Fruit fly (Drosophila melanogaster) whole organism, embryonic: Measurements from ENCODE around the gene Etl1.
A peak's percentile ranks its signal among the peaks of the same experiment; 100 is the strongest.

Experiments used
- Adf1 ChIP-seq: fragments of 200-800 bp; sonication (Bioruptor generic); IDR thresholded peaks from 2 replicates; pipeline ENCODE4 v1.3.6; 2022; ENCODE audit warnings: missing biosample characterization, missing genetic modification characterization
- CG10543 ChIP-seq: fragments of 200-800 bp; sonication (Bioruptor generic); optimal IDR thresholded peaks from 3 replicates; lab custom pipeline; 2017; ENCODE audit warnings: missing biosample characterization, mild to moderate bottlenecking, missing genetic modification characterization, moderate library complexity
- CG11560 ChIP-seq: fragments of 200-800 bp; sonication (Bioruptor generic); IDR thresholded peaks from 3 replicates; pipeline ENCODE4 v1.3.6; 2022; ENCODE audit warnings: missing biosample characterization, missing genetic modification characterization
- CG13296 ChIP-seq: fragments of 200-800 bp; sonication (Bioruptor generic); optimal IDR thresholded peaks from 3 replicates; lab custom pipeline; 2018; ENCODE audit warnings: missing biosample characterization, mild to moderate bottlenecking, missing genetic modification characterization
- CG14441 ChIP-seq: fragments of 200-800 bp; sonication (Bioruptor generic); IDR thresholded peaks from 2 replicates; pipeline ENCODE4 v1.3.6; 2022; ENCODE audit warnings: missing biosample characterization, missing genetic modification characterization
- CG14860 ChIP-seq: fragments of 200-800 bp; sonication (Bioruptor generic); IDR thresholded peaks from 3 replicates; pipeline ENCODE4 v1.3.6; 2022; ENCODE audit warnings: missing biosample characterization, missing genetic modification characterization; ENCODE audit not compliant: partially characterized antibody
- CG16815 ChIP-seq: fragments of 200-800 bp; sonication (Bioruptor generic); optimal IDR thresholded peaks from 3 replicates; lab custom pipeline; 2017; ENCODE audit warnings: missing biosample characterization, mild to moderate bottlenecking, missing genetic modification characterization
- CG18619 ChIP-seq: fragments of 200-800 bp; sonication (Bioruptor generic); optimal IDR thresholded peaks from 3 replicates; lab custom pipeline; 2017; ENCODE audit warnings: missing biosample characterization, mild to moderate bottlenecking, missing genetic modification characterization
- CG2116 ChIP-seq: fragments of 200-800 bp; sonication (Bioruptor generic); optimal IDR thresholded peaks from 3 replicates; lab custom pipeline; 2018; ENCODE audit warnings: missing biosample characterization, mild to moderate bottlenecking, missing genetic modification characterization
- CG32772 ChIP-seq: fragments of 200-800 bp; sonication (Bioruptor generic); IDR thresholded peaks from 2 replicates; pipeline ENCODE4 v1.3.6; 2022; ENCODE audit warnings: missing biosample characterization, missing genetic modification characterization
- CG34224 ChIP-seq: fragments of 200-800 bp; sonication (Bioruptor generic); IDR thresholded peaks from 3 replicates; pipeline ENCODE4 v1.3.6; 2022; ENCODE audit warnings: missing biosample characterization, missing genetic modification characterization; ENCODE audit not compliant: partially characterized antibody
- CG4730 ChIP-seq: fragments of 200-800 bp; sonication (Bioruptor generic); IDR thresholded peaks from 2 replicates; pipeline ENCODE4 v1.3.6; 2022; ENCODE audit warnings: missing biosample characterization, missing genetic modification characterization
- CG5180 ChIP-seq: fragments of 200-800 bp; sonication (Bioruptor generic); optimal IDR thresholded peaks from 3 replicates; lab custom pipeline; 2017; ENCODE audit warnings: missing biosample characterization, missing genetic modification characterization, mild to moderate bottlenecking, moderate library complexity, missing genetic modification reagents
- CG6791 ChIP-seq: fragments of 200-800 bp; sonication (Bioruptor generic); IDR thresholded peaks from 3 replicates; pipeline ENCODE4 v1.3.6; 2022; ENCODE audit warnings: missing biosample characterization, missing genetic modification characterization; ENCODE audit not compliant: partially characterized antibody
- CG6854 ChIP-seq: fragments of 200-800 bp; sonication (Bioruptor generic); optimal IDR thresholded peaks from 3 replicates; lab custom pipeline; 2017; ENCODE audit warnings: missing biosample characterization, mild to moderate bottlenecking, missing genetic modification characterization
- CG7839 ChIP-seq: fragments of 200-800 bp; sonication (Bioruptor generic); optimal IDR thresholded peaks from 3 replicates; lab custom pipeline; 2018; ENCODE audit warnings: missing biosample characterization, mild to moderate bottlenecking, missing genetic modification characterization, moderate library complexity
- CG7963 ChIP-seq: fragments of 200-800 bp; sonication (Bioruptor generic); IDR thresholded peaks from 3 replicates; pipeline ENCODE4 v1.3.6; 2022; ENCODE audit warnings: missing biosample characterization, missing genetic modification characterization; ENCODE audit not compliant: partially characterized antibody
- CG8089 ChIP-seq: fragments of 200-800 bp; sonication (Bioruptor generic); optimal IDR thresholded peaks from 3 replicates; lab custom pipeline; 2016; ENCODE audit warnings: missing biosample characterization, missing genetic modification characterization
- CG9797 ChIP-seq: fragments of 200-800 bp; sonication (Bioruptor generic); optimal IDR thresholded peaks from 3 replicates; lab custom pipeline; 2018; ENCODE audit warnings: missing biosample characterization, mild to moderate bottlenecking, missing genetic modification characterization
- Dp ChIP-seq: fragments of 200-800 bp; sonication (Bioruptor generic); optimal IDR thresholded peaks from 2 replicates; lab custom pipeline; 2018; ENCODE audit warnings: missing biosample characterization, mild to moderate bottlenecking, missing genetic modification characterization, moderate library complexity
- Dref ChIP-seq: fragments of 200-800 bp; sonication (Bioruptor generic); IDR thresholded peaks from 2 replicates; pipeline ENCODE4 v1.3.6; 2022; ENCODE audit warnings: missing biosample characterization, missing genetic modification characterization
- Drgx ChIP-seq: fragments of 200-800 bp; sonication (Bioruptor generic); IDR thresholded peaks from 2 replicates; pipeline ENCODE4 v1.3.6; 2022; ENCODE audit warnings: missing biosample characterization, missing genetic modification characterization
- E2f2 ChIP-seq: fragments of 200-800 bp; sonication (Bioruptor generic); IDR thresholded peaks from 2 replicates; pipeline ENCODE4 v1.3.6; 2022; ENCODE audit warnings: missing biosample characterization, missing genetic modification characterization
- HLH4C ChIP-seq: fragments of 200-800 bp; sonication (Bioruptor generic); IDR thresholded peaks from 3 replicates; pipeline ENCODE4 v1.3.6; 2022; ENCODE audit warnings: missing biosample characterization, missing genetic modification characterization; ENCODE audit not compliant: partially characterized antibody
- MBD-R2 ChIP-seq: fragments of 200-800 bp; sonication (Bioruptor generic); IDR thresholded peaks from 2 replicates; pipeline ENCODE4 v1.3.6; 2022; ENCODE audit warnings: missing biosample characterization, missing genetic modification characterization
- NFAT ChIP-seq: fragments of 200-800 bp; sonication (Bioruptor generic); IDR thresholded peaks from 2 replicates; pipeline ENCODE4 v1.3.6; 2022; ENCODE audit warnings: missing biosample characterization, missing genetic modification characterization
- NK7.1 ChIP-seq: fragments of 200-800 bp; sonication (Bioruptor generic); optimal IDR thresholded peaks from 3 replicates; lab custom pipeline; 2016; ENCODE audit warnings: missing biosample characterization, missing genetic modification characterization
- Nf-YB ChIP-seq: fragments of 200-800 bp; sonication (Bioruptor generic); optimal IDR thresholded peaks from 3 replicates; lab custom pipeline; 2019; ENCODE audit warnings: missing biosample characterization, mild to moderate bottlenecking, missing genetic modification characterization, moderate library complexity
- Ravus ChIP-seq: fragments of 200-800 bp; sonication (Bioruptor generic); IDR thresholded peaks from 2 replicates; pipeline ENCODE4 v1.3.6; 2022; ENCODE audit warnings: missing biosample characterization, missing genetic modification characterization
- Scr ChIP-seq: fragments of 200-800 bp; sonication (Bioruptor generic); IDR thresholded peaks from 2 replicates; pipeline ENCODE4 v1.3.6; 2022; ENCODE audit warnings: missing biosample characterization, missing genetic modification characterization; ENCODE audit not compliant: partially characterized antibody
- abd-A ChIP-seq: fragments of 200-800 bp; sonication (Bioruptor generic); optimal IDR thresholded peaks from 3 replicates; lab custom pipeline; 2019; ENCODE audit warnings: missing biosample characterization, mild to moderate bottlenecking, missing genetic modification characterization, moderate library complexity
- ara ChIP-seq: fragments of 200-800 bp; sonication (Bioruptor generic); IDR thresholded peaks from 2 replicates; pipeline ENCODE4 v1.3.6; 2022; ENCODE audit warnings: missing biosample characterization, missing genetic modification characterization
- bbx ChIP-seq: fragments of 200-800 bp; sonication (Bioruptor generic); IDR thresholded peaks from 2 replicates; pipeline ENCODE4 v1.3.6; 2022; ENCODE audit warnings: missing biosample characterization, missing genetic modification characterization; ENCODE audit not compliant: partially characterized antibody
- crp ChIP-seq, 2 experiments: fragments of 200-800 bp; sonication (Bioruptor generic); optimal IDR thresholded peaks; 2 replicates in 1 of 2; 3 replicates in 1 of 2; lab custom pipeline; 2017; ENCODE audit warnings: missing biosample characterization in 2 of 2, missing genetic modification characterization in 2 of 2, mild to moderate bottlenecking in 1 of 2, moderate library complexity in 1 of 2
- en ChIP-seq: fragments of 200-800 bp; sonication (Bioruptor generic); optimal IDR thresholded peaks from 2 replicates; lab custom pipeline; 2016; ENCODE audit warnings: missing biosample characterization, missing genetic modification characterization
- ewg ChIP-seq: fragments of 200-800 bp; sonication (Bioruptor generic); optimal IDR thresholded peaks from 3 replicates; lab custom pipeline; 2017; ENCODE audit warnings: mild to moderate bottlenecking, missing biosample characterization, missing genetic modification reagents, missing genetic modification characterization
- exex ChIP-seq: fragments of 200-800 bp; sonication (Bioruptor generic); optimal IDR thresholded peaks from 4 replicates; lab custom pipeline; 2018; ENCODE audit warnings: missing biosample characterization, mild to moderate bottlenecking, missing genetic modification characterization, moderate library complexity
- fd64A ChIP-seq: fragments of 200-800 bp; sonication (Bioruptor generic); optimal IDR thresholded peaks from 3 replicates; lab custom pipeline; 2018; ENCODE audit warnings: missing biosample characterization, mild to moderate bottlenecking, missing genetic modification characterization
- kah ChIP-seq: fragments of 200-800 bp; sonication (Bioruptor generic); optimal IDR thresholded peaks from 2 replicates; lab custom pipeline; 2018; ENCODE audit warnings: missing biosample characterization, mild to moderate bottlenecking, missing genetic modification characterization
- kni ChIP-seq: fragments of 200-800 bp; sonication (Bioruptor generic); optimal IDR thresholded peaks from 3 replicates; lab custom pipeline; 2017; ENCODE audit warnings: mild to moderate bottlenecking, missing biosample characterization, missing genetic modification reagents, missing genetic modification characterization
- nerfin-2 ChIP-seq: fragments of 200-800 bp; sonication (Bioruptor generic); IDR thresholded peaks from 2 replicates; pipeline ENCODE4 v1.3.6; 2022; ENCODE audit warnings: missing biosample characterization, missing genetic modification characterization; ENCODE audit not compliant: partially characterized antibody
- pfk ChIP-seq: fragments of 200-800 bp; sonication (Bioruptor generic); optimal IDR thresholded peaks from 2 replicates; lab custom pipeline; 2018; ENCODE audit warnings: missing biosample characterization, mild to moderate bottlenecking, missing genetic modification characterization, moderate library complexity
- pzg ChIP-seq: fragments of 200-800 bp; sonication (Bioruptor generic); optimal IDR thresholded peaks from 3 replicates; lab custom pipeline; 2018; ENCODE audit warnings: missing biosample characterization, mild to moderate bottlenecking, missing genetic modification characterization, moderate library complexity
- sc ChIP-seq, 3 experiments: fragments of >200 bp in 2 of 3; fragments of 200-800 bp in 1 of 3; sonication (Bioruptor generic) in 1 of 3; optimal IDR thresholded peaks; 2 replicates in 2 of 3; 3 replicates in 1 of 3; lab custom pipeline; 2017; ENCODE audit warnings: mild to moderate bottlenecking in 1 of 3, missing biosample characterization in 1 of 3, missing genetic modification characterization in 1 of 3, missing genetic modification reagents in 1 of 3
- tna ChIP-seq: fragments of 200-800 bp; sonication (Bioruptor generic); IDR thresholded peaks from 2 replicates; pipeline ENCODE4 v1.3.6; 2022; ENCODE audit warnings: missing biosample characterization, missing genetic modification characterization; ENCODE audit not compliant: partially characterized antibody
- wor ChIP-seq: fragments of 200-800 bp; sonication (Bioruptor generic); IDR thresholded peaks from 2 replicates; pipeline ENCODE4 v1.3.6; 2022; ENCODE audit warnings: missing biosample characterization, missing genetic modification characterization

The Etl1 gene

dm6 chr2L:9921401-9921800 lies 9.0 kb upstream of the Etl1 start, which contains the start of gene CG4592 (continued):
- TF ChIP-seq CG7839 (tag; lab: Kevin White, UChicago) = no peak
- TF ChIP-seq kni (GFP tag; lab: Kevin White, UChicago) = no peak
- peak; percentile 60 for TF ChIP-seq NFAT
- TF ChIP-seq CG4730 (GFP tag; lab: Robert Waterston, UW) = no peak
- TF ChIP-seq, all 482 proteins: peak for 209

- TF ChIP-seq CG34224 (GFP tag; lab: Robert Waterston, UW) = 0 out of 3 replicates have a peak, but pooled peaks have one; percentile 28
- TF ChIP-seq kah (GFP tag; lab: Kevin White, UChicago) = no peak
- TF ChIP-seq ewg = no peak
- TF ChIP-seq HLH4C = peak; percentile 23; the same call in 1 of the 3 replicates
- TF ChIP-seq MBD-R2 (GFP tag; lab: Robert Waterston, UW) = 0 out of 2 replicates have a peak, but pooled peaks have one; percentile 8
- peak; percentile 17 for TF ChIP-seq pzg (GFP tag; lab: Kevin White, UChicago)
- TF ChIP-seq CG16815 (GFP tag; lab: Kevin White, UChicago) = no peak
- TF ChIP-seq Nf-YB (GFP tag; lab: Kevin White, UChicago) = no peak
- TF ChIP-seq pfk (GFP tag; lab: Kevin White, UChicago) = no peak
- no peak for TF ChIP-seq CG14441 (GFP tag; lab: Robert Waterston, UW)
- 0 out of 2 replicates have a peak, but pooled peaks have one; percentile 32 for TF ChIP-seq Scr (GFP tag; lab: Robert Waterston, UW)
- TF ChIP-seq Dp (GFP tag; lab: Kevin White, UChicago) = peak; percentile 69
- TF ChIP-seq tna = peak; percentile 16; the same call in 1 of the 2 replicates
- TF ChIP-seq Drgx = no peak
- TF ChIP-seq CG32772 (GFP tag; lab: Robert Waterston, UW) = no peak
- peak; percentile 92 for TF ChIP-seq CG11560 (tag; lab: Robert Waterston, UW)
- TF ChIP-seq Ravus (GFP tag; lab: Robert Waterston, UW) = no peak
- peak; percentile 3 for TF ChIP-seq CG2116 (GFP tag; lab: Kevin White, UChicago)
- peak; percentile 13; the same call in 2 of the 3 replicates for TF ChIP-seq CG7963 (GFP tag; lab: Robert Waterston, UW)
- TF ChIP-seq exex = peak; percentile 22
- TF ChIP-seq nerfin-2 (GFP tag; lab: Robert Waterston, UW) = peak; percentile 41; the same call in 1 of the 2 replicates
- TF ChIP-seq CG6791 (GFP tag; lab: Robert Waterston, UW) = peak; percentile 15; the same call in 2 of the 3 replicates
- TF ChIP-seq CG6854 = no peak
- no peak for TF ChIP-seq Adf1 (GFP tag; lab: Robert Waterston, UW)
- TF ChIP-seq bbx (GFP tag; lab: Robert Waterston, UW) = no peak
- no peak for TF ChIP-seq CG5180 (GFP tag; lab: Kevin White, UChicago)
- no peak for TF ChIP-seq CG9797 (GFP tag; lab: Kevin White, UChicago)
- TF ChIP-seq NK7.1 (GFP tag; lab: Kevin White, UChicago) = no peak
- TF ChIP-seq en = no peak
- TF ChIP-seq crp (GFP tag; optimal IDR thresholded peaks at IDR 0.05; lab: Kevin White, UChicago) = peak in 1 of 2 experiments; percentile 71
- TF ChIP-seq CG13296 (GFP tag; lab: Kevin White, UChicago) = no peak
- TF ChIP-seq wor (GFP tag; lab: Robert Waterston, UW) = no peak
- no peak for TF ChIP-seq CG18619
- TF ChIP-seq CG14860 (GFP tag; lab: Robert Waterston, UW) = 0 out of 3 replicates have a peak, but pooled peaks have one; percentile 12
- no peak for TF ChIP-seq ara (GFP tag; lab: Robert Waterston, UW)
- no peak for TF ChIP-seq CG10543 (GFP tag; lab: Kevin White, UChicago)
- TF ChIP-seq abd-A (tag; lab: Kevin White, UChicago) = no peak
- no peak for TF ChIP-seq CG8089 (GFP tag; lab: Kevin White, UChicago)
- TF ChIP-seq E2f2 (GFP tag; lab: Robert Waterston, UW) = peak; percentile 80
- TF ChIP-seq sc (optimal IDR thresholded peaks at IDR 0.05; lab: Kevin White, UChicago) = no peak
- TF ChIP-seq sc (GFP tag; optimal IDR thresholded peaks at IDR 0.05; lab: Kevin White, UChicago) = no peak
- peak; percentile 66 for TF ChIP-seq Dref (GFP tag; lab: Robert Waterston, UW)
- no peak for TF ChIP-seq fd64A (GFP tag; lab: Kevin White, UChicago)
Measured at dm6 chr2L:9919949-9920348, 7.5 kb upstream of the Etl1 start, which contains the start of gene CG4594. Gene CG4594 (plus strand): TSS chr2L:9920160.
